Worm (Caenorhabditis elegans) whole organism, L1 larva: ENCODE results near the gene T01B7.5.

Experiments used
- C34B4.2 ChIP-seq: sonication (generic microtip); optimal IDR thresholded peaks from 2 replicates; lab custom pipeline; 2017; ENCODE audit warnings: mild to moderate bottlenecking, missing genetic modification characterization, missing compliant biosample characterization
- Y116A8C.19 ChIP-seq: sonication (generic microtip); optimal IDR thresholded peaks from 2 replicates; lab custom pipeline; 2016; ENCODE audit warnings: missing compliant biosample characterization, missing genetic modification characterization, borderline replicate concordance
- aha-1 ChIP-seq: fragments of 150-350 bp; optimal IDR thresholded peaks from 2 replicates; lab custom pipeline; 2014; ENCODE audit warnings: missing biosample characterization, missing genetic modification characterization
- aly-2 ChIP-seq: fragments of 150-350 bp; optimal IDR thresholded peaks from 2 replicates; lab custom pipeline; 2014; ENCODE audit warnings: missing biosample characterization, missing genetic modification characterization
- ama-1 ChIP-seq: fragments of 150-350 bp; optimal IDR thresholded peaks from 2 replicates; lab custom pipeline; 2014
- ceh-63 ChIP-seq: fragments of 200-800 bp; sonication (Bioruptor generic); optimal IDR thresholded peaks from 2 replicates; lab custom pipeline; 2018; ENCODE audit warnings: mild to moderate bottlenecking, missing genetic modification characterization, missing compliant biosample characterization
- ceh-8 ChIP-seq: fragments of 200-800 bp; sonication (Bioruptor generic); optimal IDR thresholded peaks from 2 replicates; lab custom pipeline; 2018; ENCODE audit warnings: mild to moderate bottlenecking, missing genetic modification characterization, moderate library complexity, missing compliant biosample characterization
- ceh-88 ChIP-seq: fragments of 200-800 bp; sonication (Bioruptor generic); IDR thresholded peaks from 2 replicates; pipeline ENCODE4 v1.3.6; 2022; ENCODE audit warnings: missing genetic modification characterization, missing compliant biosample characterization
- dpl-1 ChIP-seq, 3 experiments: fragments of 150-350 bp in 2 of 3; sonication (generic microtip) in 1 of 3; optimal IDR thresholded peaks; 2 replicates each; lab custom pipeline; 2014 to 2017; ENCODE audit warnings: missing biosample characterization in 3 of 3, missing genetic modification characterization in 3 of 3, missing genetic modification reagents in 3 of 3
- dsc-1 ChIP-seq: sonication (generic microtip); optimal IDR thresholded peaks from 2 replicates; lab custom pipeline; 2016; ENCODE audit warnings: mild to moderate bottlenecking, missing genetic modification characterization, missing compliant biosample characterization
- efl-1 ChIP-seq, 4 experiments: fragments of 150-350 bp; optimal IDR thresholded peaks in 3 of 4; peaks in 1 of 4; 1 replicate in 1 of 4; 2 replicates in 3 of 4; lab custom pipeline; 2014; ENCODE audit warnings: missing biosample characterization in 2 of 4, missing genetic modification characterization in 2 of 4, missing genetic modification reagents in 2 of 4
- efl-3 ChIP-seq: fragments of 200-800 bp; sonication (Bioruptor generic); optimal IDR thresholded peaks from 2 replicates; lab custom pipeline; 2018; ENCODE audit warnings: mild to moderate bottlenecking, missing genetic modification characterization, missing compliant biosample characterization
- egl-13 ChIP-seq: sonication (generic microtip); optimal IDR thresholded peaks from 2 replicates; lab custom pipeline; 2016; ENCODE audit warnings: missing genotype, missing genetic modification reagents, missing genetic modification characterization, missing compliant biosample characterization
- elt-3 ChIP-seq, 6 experiments: fragments of 150-350 bp in 1 of 6; sonication (generic microtip); optimal IDR thresholded peaks; 2 replicates each; lab custom pipeline; 2017 to 2018; ENCODE audit warnings: missing biosample characterization in 6 of 6, missing genetic modification characterization in 6 of 6, inconsistent platforms in 1 of 6
- fkh-4 ChIP-seq: sonication (generic microtip); optimal IDR thresholded peaks from 2 replicates; lab custom pipeline; 2016; ENCODE audit warnings: missing compliant biosample characterization, missing genetic modification characterization, borderline replicate concordance
- fos-1 ChIP-seq: fragments of 150-350 bp; optimal IDR thresholded peaks from 2 replicates; lab custom pipeline; 2014; ENCODE audit warnings: missing biosample characterization, missing genetic modification characterization
- grh-1 ChIP-seq: fragments of 200-800 bp; sonication (Bioruptor generic); IDR thresholded peaks from 2 replicates; pipeline ENCODE4 v1.3.6; 2022; ENCODE audit warnings: missing genetic modification reagents, missing genetic modification characterization, missing compliant biosample characterization
- hlh-17 ChIP-seq: fragments of 200-800 bp; sonication (Bioruptor generic); optimal IDR thresholded peaks from 2 replicates; lab custom pipeline; 2018; ENCODE audit warnings: missing genetic modification characterization, mild to moderate bottlenecking, missing compliant biosample characterization, moderate library complexity, borderline replicate concordance
- hpl-2 ChIP-seq: fragments of 150-350 bp; optimal IDR thresholded peaks from 2 replicates; lab custom pipeline; 2014; ENCODE audit warnings: missing biosample characterization, missing genetic modification reagents, missing genetic modification characterization
- irx-1 ChIP-seq: sonication (generic microtip); optimal IDR thresholded peaks from 2 replicates; lab custom pipeline; 2016; ENCODE audit warnings: missing genetic modification characterization, missing compliant biosample characterization
- isw-1 ChIP-seq: fragments of 200-800 bp; sonication (Bioruptor generic); IDR thresholded peaks from 2 replicates; pipeline ENCODE4 v1.3.6; 2022; ENCODE audit warnings: missing genetic modification characterization, missing compliant biosample characterization
- jun-1 ChIP-seq: fragments of 150-350 bp; optimal IDR thresholded peaks from 2 replicates; lab custom pipeline; 2014; ENCODE audit warnings: missing biosample characterization, missing genetic modification reagents, missing genetic modification characterization
- lin-13 ChIP-seq: fragments of 150-350 bp; optimal IDR thresholded peaks from 2 replicates; lab custom pipeline; 2014; ENCODE audit warnings: missing biosample characterization, missing genetic modification reagents, missing genetic modification characterization
- lin-15B ChIP-seq: fragments of 150-350 bp; sonication (generic microtip); optimal IDR thresholded peaks from 3 replicates; lab custom pipeline; 2014; ENCODE audit warnings: missing biosample characterization, missing genetic modification characterization
- lir-3 ChIP-seq: sonication (generic microtip); optimal IDR thresholded peaks from 2 replicates; lab custom pipeline; 2016; ENCODE audit warnings: mild to moderate bottlenecking, missing genetic modification characterization, moderate library complexity, missing compliant biosample characterization; ENCODE audit not compliant: poor library complexity
- mab-9 ChIP-seq: fragments of 200-800 bp; sonication (Bioruptor generic); IDR thresholded peaks from 2 replicates; pipeline ENCODE4 v1.3.6; 2022; ENCODE audit warnings: missing genetic modification reagents, missing genetic modification characterization, missing compliant biosample characterization
- mef-2 ChIP-seq: fragments of 150-350 bp; optimal IDR thresholded peaks from 2 replicates; lab custom pipeline; 2014; ENCODE audit warnings: missing biosample characterization, missing genetic modification characterization
- nhr-11 ChIP-seq: fragments of 150-350 bp; optimal IDR thresholded peaks from 2 replicates; lab custom pipeline; 2014; ENCODE audit warnings: missing biosample characterization, missing genetic modification characterization
- nhr-20 ChIP-seq: sonication (generic microtip); optimal IDR thresholded peaks from 2 replicates; lab custom pipeline; 2016; ENCODE audit warnings: mild to moderate bottlenecking, missing genetic modification characterization, missing compliant biosample characterization
- nhr-237 ChIP-seq: fragments of 150-350 bp; optimal IDR thresholded peaks from 2 replicates; lab custom pipeline; 2014; ENCODE audit warnings: missing biosample characterization, missing genetic modification characterization
- nhr-47 ChIP-seq: sonication (generic microtip); optimal IDR thresholded peaks from 2 replicates; lab custom pipeline; 2016; ENCODE audit warnings: mild to moderate bottlenecking, missing genetic modification characterization, moderate library complexity, missing compliant biosample characterization
- nhr-71 ChIP-seq: sonication (generic microtip); optimal IDR thresholded peaks from 2 replicates; lab custom pipeline; 2016; ENCODE audit warnings: mild to moderate bottlenecking, missing genetic modification characterization, moderate library complexity, missing compliant biosample characterization
- nhr-76 ChIP-seq: sonication (generic microtip); optimal IDR thresholded peaks from 2 replicates; lab custom pipeline; 2017; ENCODE audit warnings: missing biosample characterization, missing genetic modification characterization
- nhr-90 ChIP-seq: sonication (generic microtip); optimal IDR thresholded peaks from 2 replicates; lab custom pipeline; 2016; ENCODE audit warnings: mild to moderate bottlenecking, missing genetic modification characterization, missing compliant biosample characterization; ENCODE audit not compliant: poor library complexity
- pag-3 ChIP-seq: sonication (generic microtip); optimal IDR thresholded peaks from 2 replicates; lab custom pipeline; 2017; ENCODE audit warnings: missing genetic modification characterization, mild to moderate bottlenecking, missing compliant biosample characterization, antibody characterized with exemption, borderline replicate concordance; ENCODE audit not compliant: insufficient read depth
- pax-3 ChIP-seq: fragments of 200-800 bp; sonication (Bioruptor generic); optimal IDR thresholded peaks from 2 replicates; lab custom pipeline; 2018; ENCODE audit warnings: mild to moderate bottlenecking, missing genetic modification characterization, moderate library complexity, missing compliant biosample characterization
- pqm-1 ChIP-seq: sonication (generic microtip); optimal IDR thresholded peaks from 3 replicates; lab custom pipeline; 2017; ENCODE audit warnings: missing biosample characterization, missing genetic modification characterization
- snpc-4 ChIP-seq: fragments of 150-350 bp; optimal IDR thresholded peaks from 2 replicates; lab custom pipeline; 2014; ENCODE audit warnings: missing biosample characterization, missing genetic modification characterization
- snu-23 ChIP-seq: sonication (generic microtip); optimal IDR thresholded peaks from 2 replicates; lab custom pipeline; 2016; ENCODE audit warnings: missing genetic modification characterization, missing compliant biosample characterization
- sox-4 ChIP-seq: sonication (generic microtip); optimal IDR thresholded peaks from 2 replicates; lab custom pipeline; 2016; ENCODE audit warnings: missing genetic modification characterization, missing compliant biosample characterization
- sptf-1 ChIP-seq: fragments of 150-350 bp; optimal IDR thresholded peaks from 2 replicates; lab custom pipeline; 2014; ENCODE audit warnings: missing biosample characterization, missing genetic modification characterization
- swsn-7 ChIP-seq: sonication (generic microtip); optimal IDR thresholded peaks from 2 replicates; lab custom pipeline; 2016; ENCODE audit warnings: missing genetic modification characterization, missing compliant biosample characterization
- tbx-2 ChIP-seq: sonication (generic microtip); optimal IDR thresholded peaks from 2 replicates; lab custom pipeline; 2016; ENCODE audit warnings: missing genetic modification characterization, missing compliant biosample characterization
- unc-30 ChIP-seq: sonication (generic microtip); optimal IDR thresholded peaks from 2 replicates; lab custom pipeline; 2017; ENCODE audit warnings: missing biosample characterization, missing genetic modification characterization
- unc-62 ChIP-seq: fragments of 150-350 bp; optimal IDR thresholded peaks from 2 replicates; lab custom pipeline; 2014; ENCODE audit warnings: missing biosample characterization, missing genetic modification reagents, missing genetic modification characterization
- unc-86 ChIP-seq: sonication (generic microtip); optimal IDR thresholded peaks from 2 replicates; lab custom pipeline; 2016; ENCODE audit warnings: missing genetic modification characterization, missing compliant biosample characterization
- unc-98 ChIP-seq: fragments of 200-800 bp; sonication (Bioruptor generic); IDR thresholded peaks from 2 replicates; pipeline ENCODE4 v1.3.6; 2022; ENCODE audit warnings: missing genetic modification characterization, missing compliant biosample characterization
- vab-15 ChIP-seq: sonication (generic microtip); optimal IDR thresholded peaks from 2 replicates; lab custom pipeline; 2017; ENCODE audit warnings: missing genotype, mild to moderate bottlenecking, missing genetic modification characterization, missing compliant biosample characterization
- xbp-1 ChIP-seq: sonication (generic microtip); optimal IDR thresholded peaks from 2 replicates; lab custom pipeline; 2016; ENCODE audit warnings: missing genetic modification characterization, missing compliant biosample characterization
- zag-1 ChIP-seq: fragments of 150-350 bp; optimal IDR thresholded peaks from 2 replicates; lab custom pipeline; 2014; ENCODE audit warnings: missing biosample characterization, missing genetic modification characterization
- zip-4 ChIP-seq: fragments of 200-800 bp; sonication (Bioruptor generic); optimal IDR thresholded peaks from 2 replicates; lab custom pipeline; 2018; ENCODE audit warnings: mild to moderate bottlenecking, missing genetic modification characterization, moderate library complexity, missing compliant biosample characterization
- ztf-11 ChIP-seq, 2 experiments: sonication (generic microtip); optimal IDR thresholded peaks; 2 replicates each; lab custom pipeline; 2016 to 2017; ENCODE audit warnings: missing genetic modification characterization in 2 of 2, missing biosample characterization in 1 of 2, missing compliant biosample characterization in 1 of 2
- ztf-4 ChIP-seq: fragments of 150-350 bp; optimal IDR thresholded peaks from 2 replicates; lab custom pipeline; 2014; ENCODE audit warnings: missing biosample characterization, missing genetic modification characterization

T01B7.5 gene

ce11 chrII:8741277-8741676, 24.6 kb downstream of the T01B7.5 start (continued):
- TF ChIP-seq aha-1 (tag; lab: Kevin White, UChicago) (no peak), nhr-71 (tag; lab: Kevin White, UChicago) (peak; percentile 79), irx-1 (tag; lab: Kevin White, UChicago) (peak; percentile 7), nhr-76 (tag; lab: Kevin White, UChicago) (no peak), nhr-20 (peak; percentile 81), nhr-90 (tag; lab: Kevin White, UChicago) (no peak), lin-15B (tag; lab: Kevin White, UChicago) (no peak), hpl-2 (GFP tag; lab: Kevin White, UChicago) (no peak), ama-1 (no peak), nhr-237 (no peak), vab-15 (no peak), unc-98 (GFP tag; lab: Robert Waterston, UW) (no peak), jun-1 (tag; lab: Kevin White, UChicago) (no peak), grh-1 (GFP tag; lab: Robert Waterston, UW) (no peak), egl-13 (tag; lab: Kevin White, UChicago) (no peak), zip-4 (no peak), xbp-1 (tag; lab: Kevin White, UChicago) (peak; percentile 2), elt-3 (tag; optimal IDR thresholded peaks at IDR 0.05; lab: Kevin White, UChicago) (no peak), efl-1 (optimal IDR thresholded peaks at IDR 0.05; lab: Kevin White, UChicago) (peak in 1 of 2 experiments; percentile 11), efl-1 (GFP tag; optimal IDR thresholded peaks at IDR 0.05 in 1 of 2; lab: Kevin White, UChicago) (peak in 1 of 2 experiments; percentile 74), mab-9 (GFP tag; lab: Robert Waterston, UW) (no peak), sptf-1 (tag; lab: Kevin White, UChicago) (no peak), C34B4.2 (tag; lab: Kevin White, UChicago) (no peak), pax-3 (tag; lab: Kevin White, UChicago) (no peak), tbx-2 (tag; lab: Kevin White, UChicago) (peak; percentile 14), lir-3 (peak; percentile 48), aly-2 (tag; lab: Kevin White, UChicago) (no peak), nhr-47 (tag; lab: Kevin White, UChicago) (peak; percentile 2), hlh-17 (no peak), fkh-4 (tag; lab: Kevin White, UChicago) (no peak), pqm-1 (tag; lab: Kevin White, UChicago) (no peak), unc-62 (GFP tag; lab: Kevin White, UChicago) (no peak), ceh-63 (no peak), snpc-4 (tag; lab: Kevin White, UChicago) (no peak), zag-1 (tag; lab: Kevin White, UChicago) (no peak), ceh-88 (GFP tag; lab: Robert Waterston, UW) (no peak), nhr-11 (tag; lab: Kevin White, UChicago) (no peak), unc-86 (tag; lab: Kevin White, UChicago) (no peak), isw-1 (GFP tag; lab: Robert Waterston, UW) (no peak), Y116A8C.19 (tag; lab: Kevin White, UChicago) (no peak), efl-3 (GFP tag; lab: Kevin White, UChicago) (no peak), fos-1 (no peak), ceh-8 (GFP tag; lab: Kevin White, UChicago) (no peak), sox-4 (no peak), ztf-4 (tag; lab: Kevin White, UChicago) (peak; percentile 8), mef-2 (tag; lab: Kevin White, UChicago) (no peak), dsc-1 (tag; lab: Kevin White, UChicago) (no peak), pag-3 (tag; lab: Kevin White, UChicago) (no peak), dpl-1 (GFP tag; optimal IDR thresholded peaks at IDR 0.05; lab: Kevin White, UChicago) (peak in 2 of 3 experiments; percentile 8 to 16), ztf-11 (tag; optimal IDR thresholded peaks at IDR 0.05; lab: Kevin White, UChicago) (no peak), unc-30 (no peak), lin-13 (GFP tag; lab: Kevin White, UChicago) (no peak), snu-23 (peak; percentile 73), swsn-7 (peak; percentile 24)
